Worm (Caenorhabditis elegans): ENCODE measurements around the gene F07B10.4.

The F07B10.4 gene

ce11 chrV:11252429-11252828 is 10.5 kb downstream of the F07B10.4 start, which contains the start of gene srsx-33:
srsx-33 (minus strand) TSS chrV:11252529.
- TF ChIP-seq sox-4 (tag; optimal IDR thresholded peaks at IDR 0.05) (no peak), C08G9.2 (tag; optimal IDR thresholded peaks at IDR 0.05) (no peak)

DNA sequence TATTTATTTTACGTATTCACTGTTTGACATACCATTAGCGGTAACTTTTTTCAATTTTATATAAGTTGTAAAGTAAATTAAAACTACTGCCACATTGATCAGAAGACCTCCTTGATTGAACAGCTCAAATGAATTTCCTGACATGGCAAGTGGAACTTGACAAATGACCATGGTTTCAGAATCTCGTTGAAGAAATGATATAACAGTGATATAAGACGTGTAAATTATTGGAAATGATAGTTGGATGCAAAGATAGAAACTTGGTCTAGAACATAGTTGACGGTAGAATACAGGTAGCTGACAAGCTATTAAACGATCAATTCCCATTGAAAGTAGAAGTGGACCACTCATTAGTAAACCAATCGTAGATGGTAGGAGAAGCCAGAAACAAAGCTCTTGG is 11.1 kb downstream of the F07B10.4 start:
- TF ChIP-seq ceh-30 (tag; optimal IDR thresholded peaks at IDR 0.05) (no peak), unc-3 (GFP tag; conservative IDR thresholded peaks at IDR 0.05) (no peak), unc-3 (tag; optimal IDR thresholded peaks at IDR 0.05) (no peak), K02D7.2 (tag; optimal IDR thresholded peaks at IDR 0.05) (no peak), hlh-15 (tag; optimal IDR thresholded peaks at IDR 0.05) (no peak), ceh-14 (tag; optimal IDR thresholded peaks at IDR 0.05) (no peak), rnt-1 (tag; optimal IDR thresholded peaks at IDR 0.05) (no peak), ceh-6 (GFP tag; optimal IDR thresholded peaks at IDR 0.05) (no peak), unc-86 (tag; optimal IDR thresholded peaks at IDR 0.05) (no peak), nhr-11 (tag; optimal IDR thresholded peaks at IDR 0.05) (no peak), ttx-3 (tag; optimal IDR thresholded peaks at IDR 0.05) (no peak), fkh-6 (tag; optimal IDR thresholded peaks at IDR 0.05) (no peak), pha-2 (tag; optimal IDR thresholded peaks at IDR 0.05) (no peak), unc-42 (tag; optimal IDR thresholded peaks at IDR 0.05) (no peak), hlh-8 (tag; optimal IDR thresholded peaks at IDR 0.05) (no peak), ets-4 (tag; optimal IDR thresholded peaks at IDR 0.05) (no peak), lin-11 (tag; optimal IDR thresholded peaks at IDR 0.05) (no peak)

DNA sequence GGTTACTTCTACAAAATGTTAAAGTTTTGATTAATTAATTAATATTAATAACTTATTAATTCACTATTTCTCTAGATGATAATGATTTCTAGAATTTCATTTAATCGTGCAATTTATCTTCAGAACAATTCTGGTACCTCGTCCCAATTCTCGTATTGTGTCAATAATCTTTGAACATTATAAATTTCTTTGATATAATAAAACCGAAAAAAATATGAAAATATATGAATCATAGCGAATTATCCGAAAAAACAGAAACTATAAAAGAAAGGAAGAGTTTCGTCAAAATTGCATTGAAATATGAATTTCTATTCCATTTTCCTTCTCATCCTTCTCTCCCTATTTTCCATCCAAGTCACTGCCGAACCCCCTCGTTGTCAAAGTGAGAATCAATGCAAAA is 12.2 kb downstream of the F07B10.4 start, which contains the start of gene T19B10.12:
T19B10.12 (plus strand) TSS at position 301 of the 400 bp plus-strand sequence.
- TF ChIP-seq odd-2 (tag; optimal IDR thresholded peaks at IDR 0.05): no peak
- no peak for TF ChIP-seq unc-3 (GFP tag; conservative IDR thresholded peaks at IDR 0.05)
- TF ChIP-seq unc-3 (tag; optimal IDR thresholded peaks at IDR 0.05): no peak
- no peak for TF ChIP-seq rnt-1 (tag; optimal IDR thresholded peaks at IDR 0.05)
- no peak for TF ChIP-seq ets-4 (tag; optimal IDR thresholded peaks at IDR 0.05)
- no peak for TF ChIP-seq pqm-1 (tag; optimal IDR thresholded peaks at IDR 0.05)
- no peak for TF ChIP-seq ceh-31 (tag; optimal IDR thresholded peaks at IDR 0.05)
- TF ChIP-seq ceh-19 (GFP tag; optimal IDR thresholded peaks at IDR 0.05): no peak
- TF ChIP-seq tbx-2 (tag; optimal IDR thresholded peaks at IDR 0.05): no peak
- TF ChIP-seq ceh-14 (tag; optimal IDR thresholded peaks at IDR 0.05): no peak
- TF ChIP-seq unc-86 (tag; optimal IDR thresholded peaks at IDR 0.05): no peak
- no peak for TF ChIP-seq pha-4 (tag; optimal IDR thresholded peaks at IDR 0.05)
- TF ChIP-seq sox-2 (GFP tag; IDR thresholded peaks at IDR 0.05): no peak

DNA sequence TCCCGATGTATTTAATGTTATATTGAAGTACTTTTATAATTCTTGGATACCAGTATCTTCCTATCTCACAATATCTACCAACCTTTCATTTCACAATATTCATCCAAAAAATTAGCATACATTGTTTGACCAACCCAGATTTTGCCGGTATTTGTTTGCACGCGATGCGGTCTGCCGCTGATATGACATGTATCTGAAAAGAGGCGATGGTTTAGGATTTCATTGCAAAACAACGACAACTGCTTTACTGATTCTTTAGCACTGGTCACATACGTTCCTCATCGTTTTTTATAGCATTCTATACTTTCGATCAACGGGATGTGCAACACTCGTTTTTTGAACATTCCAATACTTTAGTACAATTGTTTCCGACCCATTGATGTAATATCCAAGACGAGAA is 15.1 kb downstream of the F07B10.4 start, which contains the start of gene mam-4:
mam-4 (plus strand) TSS at position 301 of the 400 bp plus-strand sequence.
- TF ChIP-seq Y22D7AL.16 (tag; optimal IDR thresholded peaks at IDR 0.05) (no peak), ceh-14 (tag; optimal IDR thresholded peaks at IDR 0.05) (no peak), ceh-48 (tag; optimal IDR thresholded peaks at IDR 0.05) (no peak), pag-3 (tag; optimal IDR thresholded peaks at IDR 0.05; ENCODE audit: borderline replicate concordance) (no peak), syd-9 (tag; optimal IDR thresholded peaks at IDR 0.05) (no peak), ets-4 (tag; optimal IDR thresholded peaks at IDR 0.05) (no peak), T23F11.4 (GFP tag; optimal IDR thresholded peaks at IDR 0.05) (no peak), ceh-31 (tag; optimal IDR thresholded peaks at IDR 0.05) (no peak), elt-4 (tag; optimal IDR thresholded peaks at IDR 0.05) (no peak), ceh-18 (tag; optimal IDR thresholded peaks at IDR 0.05) (no peak), hlh-13 (GFP tag; optimal IDR thresholded peaks at IDR 0.05) (no peak)

- TF ChIP-seq pag-3 (tag; optimal IDR thresholded peaks at IDR 0.05; ENCODE audit: borderline replicate concordance) (no peak), hlh-30 (tag; optimal IDR thresholded peaks at IDR 0.05; ENCODE audit: insufficient read depth) (no peak), hlh-6 (tag; optimal IDR thresholded peaks at IDR 0.05) (no peak), zip-5 (tag; optimal IDR thresholded peaks at IDR 0.05) (no peak), nhr-11 (tag; optimal IDR thresholded peaks at IDR 0.05) (no peak), pros-1 (tag; optimal IDR thresholded peaks at IDR 0.05) (no peak), C08G9.2 (tag; optimal IDR thresholded peaks at IDR 0.05) (no peak), madf-2 (tag; optimal IDR thresholded peaks at IDR 0.05) (no peak), pax-1 (tag; optimal IDR thresholded peaks at IDR 0.05) (no peak), C38D4.7 (GFP tag; optimal IDR thresholded peaks at IDR 0.05) (no peak)
These were observed 17.9 kb downstream of the F07B10.4 start for ce11 chrV:11245029-11245428.

Data from whole organism, late embryonic.